Worm (Caenorhabditis elegans) whole organism, L1 larva: ENCODE results near the gene srlf-13.

ENCODE experiments used
- C04F5.9 ChIP-seq: sonication (generic microtip); optimal IDR thresholded peaks from 2 replicates; lab custom pipeline; 2016; ENCODE audit warnings: missing genetic modification characterization, missing compliant biosample characterization
- aha-1 ChIP-seq: fragments of 150-350 bp; optimal IDR thresholded peaks from 2 replicates; lab custom pipeline; 2014; ENCODE audit warnings: missing biosample characterization, missing genetic modification characterization
- alr-1 ChIP-seq: fragments of 200-800 bp; sonication (Bioruptor generic); optimal IDR thresholded peaks from 2 replicates; lab custom pipeline; 2018; ENCODE audit warnings: borderline replicate concordance, mild to moderate bottlenecking, missing genetic modification characterization, missing compliant biosample characterization
- blmp-1 ChIP-seq: fragments of 150-350 bp; optimal IDR thresholded peaks from 2 replicates; lab custom pipeline; 2014; ENCODE audit warnings: missing biosample characterization, missing genetic modification characterization
- ceh-82 ChIP-seq, 3 experiments: fragments of 150-350 bp in 1 of 3; sonication (generic microtip) in 2 of 3; optimal IDR thresholded peaks; 2 replicates each; lab custom pipeline; 2014 to 2017; ENCODE audit warnings: missing biosample characterization in 3 of 3, missing genetic modification characterization in 3 of 3
- ces-1 ChIP-seq: fragments of 150-350 bp; optimal IDR thresholded peaks from 2 replicates; lab custom pipeline; 2014; ENCODE audit warnings: missing biosample characterization, missing genetic modification reagents, missing genetic modification characterization
- dpl-1 ChIP-seq, 3 experiments: fragments of 150-350 bp in 2 of 3; sonication (generic microtip) in 1 of 3; optimal IDR thresholded peaks; 2 replicates each; lab custom pipeline; 2014 to 2017; ENCODE audit warnings: missing biosample characterization in 3 of 3, missing genetic modification characterization in 3 of 3, missing genetic modification reagents in 3 of 3
- dsc-1 ChIP-seq: sonication (generic microtip); optimal IDR thresholded peaks from 2 replicates; lab custom pipeline; 2016; ENCODE audit warnings: mild to moderate bottlenecking, missing genetic modification characterization, missing compliant biosample characterization
- efl-1 ChIP-seq, 4 experiments: fragments of 150-350 bp; optimal IDR thresholded peaks in 3 of 4; peaks in 1 of 4; 1 replicate in 1 of 4; 2 replicates in 3 of 4; lab custom pipeline; 2014; ENCODE audit warnings: missing biosample characterization in 2 of 4, missing genetic modification characterization in 2 of 4, missing genetic modification reagents in 2 of 4
- egl-13 ChIP-seq: sonication (generic microtip); optimal IDR thresholded peaks from 2 replicates; lab custom pipeline; 2016; ENCODE audit warnings: missing genotype, missing genetic modification reagents, missing genetic modification characterization, missing compliant biosample characterization
- elt-2 ChIP-seq: sonication (generic microtip); optimal IDR thresholded peaks from 2 replicates; lab custom pipeline; 2016; ENCODE audit warnings: missing genetic modification characterization, mild to moderate bottlenecking, inconsistent platforms, missing compliant biosample characterization, missing genetic modification reagents
- fkh-10 ChIP-seq: sonication (generic microtip); optimal IDR thresholded peaks from 2 replicates; lab custom pipeline; 2017; ENCODE audit warnings: missing biosample characterization, missing genetic modification reagents, missing genetic modification characterization
- fkh-8 ChIP-seq: sonication (generic microtip); optimal IDR thresholded peaks from 2 replicates; lab custom pipeline; 2016; ENCODE audit warnings: mild to moderate bottlenecking, missing genetic modification characterization, missing compliant biosample characterization
- grh-1 ChIP-seq: fragments of 200-800 bp; sonication (Bioruptor generic); IDR thresholded peaks from 2 replicates; pipeline ENCODE4 v1.3.6; 2022; ENCODE audit warnings: missing genetic modification reagents, missing genetic modification characterization, missing compliant biosample characterization
- hlh-17 ChIP-seq: fragments of 200-800 bp; sonication (Bioruptor generic); optimal IDR thresholded peaks from 2 replicates; lab custom pipeline; 2018; ENCODE audit warnings: missing genetic modification characterization, mild to moderate bottlenecking, missing compliant biosample characterization, moderate library complexity, borderline replicate concordance
- hpl-2 ChIP-seq: fragments of 150-350 bp; optimal IDR thresholded peaks from 2 replicates; lab custom pipeline; 2014; ENCODE audit warnings: missing biosample characterization, missing genetic modification reagents, missing genetic modification characterization
- irx-1 ChIP-seq: sonication (generic microtip); optimal IDR thresholded peaks from 2 replicates; lab custom pipeline; 2016; ENCODE audit warnings: missing genetic modification characterization, missing compliant biosample characterization
- isw-1 ChIP-seq: fragments of 200-800 bp; sonication (Bioruptor generic); IDR thresholded peaks from 2 replicates; pipeline ENCODE4 v1.3.6; 2022; ENCODE audit warnings: missing genetic modification characterization, missing compliant biosample characterization
- jun-1 ChIP-seq: fragments of 150-350 bp; optimal IDR thresholded peaks from 2 replicates; lab custom pipeline; 2014; ENCODE audit warnings: missing biosample characterization, missing genetic modification reagents, missing genetic modification characterization
- lin-13 ChIP-seq: fragments of 150-350 bp; optimal IDR thresholded peaks from 2 replicates; lab custom pipeline; 2014; ENCODE audit warnings: missing biosample characterization, missing genetic modification reagents, missing genetic modification characterization
- lin-14 ChIP-seq: fragments of 200-800 bp; sonication (Bioruptor generic); optimal IDR thresholded peaks from 2 replicates; lab custom pipeline; 2018; ENCODE audit warnings: mild to moderate bottlenecking, missing genetic modification characterization, moderate library complexity, missing compliant biosample characterization
- lin-35 ChIP-seq, 2 experiments: fragments of 150-350 bp; optimal IDR thresholded peaks; 2 replicates each; lab custom pipeline; 2014; ENCODE audit warnings: missing biosample characterization in 2 of 2, missing genetic modification characterization in 2 of 2, missing genetic modification reagents in 2 of 2
- lir-3 ChIP-seq: sonication (generic microtip); optimal IDR thresholded peaks from 2 replicates; lab custom pipeline; 2016; ENCODE audit warnings: mild to moderate bottlenecking, missing genetic modification characterization, moderate library complexity, missing compliant biosample characterization; ENCODE audit not compliant: poor library complexity
- lsy-2 ChIP-seq, 2 experiments: fragments of 150-350 bp; optimal IDR thresholded peaks; 2 replicates each; lab custom pipeline; 2014; ENCODE audit warnings: missing biosample characterization in 2 of 2, missing genetic modification characterization in 2 of 2
- mab-9 ChIP-seq: fragments of 200-800 bp; sonication (Bioruptor generic); IDR thresholded peaks from 2 replicates; pipeline ENCODE4 v1.3.6; 2022; ENCODE audit warnings: missing genetic modification reagents, missing genetic modification characterization, missing compliant biosample characterization
- mdl-1 ChIP-seq, 2 experiments: fragments of 150-350 bp; optimal IDR thresholded peaks; 2 replicates each; lab custom pipeline; 2014 to 2017; ENCODE audit warnings: missing biosample characterization in 2 of 2, missing genetic modification characterization in 2 of 2, inconsistent platforms in 1 of 2
- mep-1 ChIP-seq: fragments of 150-350 bp; optimal IDR thresholded peaks from 2 replicates; lab custom pipeline; 2014; ENCODE audit warnings: missing biosample characterization, missing genetic modification characterization
- nhr-19 ChIP-seq: fragments of 200-800 bp; sonication (Bioruptor generic); conservative IDR thresholded peaks from 2 replicates; pipeline ENCODE4 v1.3.6; 2022; ENCODE audit warnings: missing genetic modification characterization, missing compliant biosample characterization
- nhr-20 ChIP-seq: sonication (generic microtip); optimal IDR thresholded peaks from 2 replicates; lab custom pipeline; 2016; ENCODE audit warnings: mild to moderate bottlenecking, missing genetic modification characterization, missing compliant biosample characterization
- nhr-237 ChIP-seq: fragments of 150-350 bp; optimal IDR thresholded peaks from 2 replicates; lab custom pipeline; 2014; ENCODE audit warnings: missing biosample characterization, missing genetic modification characterization
- nhr-47 ChIP-seq: sonication (generic microtip); optimal IDR thresholded peaks from 2 replicates; lab custom pipeline; 2016; ENCODE audit warnings: mild to moderate bottlenecking, missing genetic modification characterization, moderate library complexity, missing compliant biosample characterization
- nhr-71 ChIP-seq: sonication (generic microtip); optimal IDR thresholded peaks from 2 replicates; lab custom pipeline; 2016; ENCODE audit warnings: mild to moderate bottlenecking, missing genetic modification characterization, moderate library complexity, missing compliant biosample characterization
- nhr-85 ChIP-seq: sonication (generic microtip); peaks from one replicate; lab custom pipeline; 2016; ENCODE audit warnings: missing genetic modification characterization, inconsistent platforms, missing compliant biosample characterization
- nhr-90 ChIP-seq: sonication (generic microtip); optimal IDR thresholded peaks from 2 replicates; lab custom pipeline; 2016; ENCODE audit warnings: mild to moderate bottlenecking, missing genetic modification characterization, missing compliant biosample characterization; ENCODE audit not compliant: poor library complexity
- pax-3 ChIP-seq: fragments of 200-800 bp; sonication (Bioruptor generic); optimal IDR thresholded peaks from 2 replicates; lab custom pipeline; 2018; ENCODE audit warnings: mild to moderate bottlenecking, missing genetic modification characterization, moderate library complexity, missing compliant biosample characterization
- pqm-1 ChIP-seq: sonication (generic microtip); optimal IDR thresholded peaks from 3 replicates; lab custom pipeline; 2017; ENCODE audit warnings: missing biosample characterization, missing genetic modification characterization
- rnt-1 ChIP-seq: sonication (generic microtip); optimal IDR thresholded peaks from 2 replicates; lab custom pipeline; 2016; ENCODE audit warnings: mild to moderate bottlenecking, missing genetic modification characterization, moderate library complexity, missing compliant biosample characterization
- skn-1 ChIP-seq: fragments of 150-350 bp; optimal IDR thresholded peaks from 2 replicates; lab custom pipeline; 2014; ENCODE audit warnings: missing biosample characterization, missing genetic modification characterization
- snpc-4 ChIP-seq: fragments of 150-350 bp; optimal IDR thresholded peaks from 2 replicates; lab custom pipeline; 2014; ENCODE audit warnings: missing biosample characterization, missing genetic modification characterization
- snu-23 ChIP-seq: sonication (generic microtip); optimal IDR thresholded peaks from 2 replicates; lab custom pipeline; 2016; ENCODE audit warnings: missing genetic modification characterization, missing compliant biosample characterization
- swsn-7 ChIP-seq: sonication (generic microtip); optimal IDR thresholded peaks from 2 replicates; lab custom pipeline; 2016; ENCODE audit warnings: missing genetic modification characterization, missing compliant biosample characterization
- tbx-2 ChIP-seq: sonication (generic microtip); optimal IDR thresholded peaks from 2 replicates; lab custom pipeline; 2016; ENCODE audit warnings: missing genetic modification characterization, missing compliant biosample characterization
- unc-62 ChIP-seq: fragments of 150-350 bp; optimal IDR thresholded peaks from 2 replicates; lab custom pipeline; 2014; ENCODE audit warnings: missing biosample characterization, missing genetic modification reagents, missing genetic modification characterization
- unc-86 ChIP-seq: sonication (generic microtip); optimal IDR thresholded peaks from 2 replicates; lab custom pipeline; 2016; ENCODE audit warnings: missing genetic modification characterization, missing compliant biosample characterization
- xbp-1 ChIP-seq: sonication (generic microtip); optimal IDR thresholded peaks from 2 replicates; lab custom pipeline; 2016; ENCODE audit warnings: missing genetic modification characterization, missing compliant biosample characterization
- zip-4 ChIP-seq: fragments of 200-800 bp; sonication (Bioruptor generic); optimal IDR thresholded peaks from 2 replicates; lab custom pipeline; 2018; ENCODE audit warnings: mild to moderate bottlenecking, missing genetic modification characterization, moderate library complexity, missing compliant biosample characterization
- ztf-4 ChIP-seq: fragments of 150-350 bp; optimal IDR thresholded peaks from 2 replicates; lab custom pipeline; 2014; ENCODE audit warnings: missing biosample characterization, missing genetic modification characterization

srlf-13 gene

ce11 chrIV:10896512-10896911, at the start of gene srlf-13:
TSS of gene srlf-13 (minus strand) at chrIV:10896612.
- TF ChIP-seq swsn-7: no peak
- TF ChIP-seq snpc-4 (tag; lab: Kevin White, UChicago): no peak

ce11 chrIV:10936906-10937540, 40.6 kb upstream of the srlf-13 start, which contains the start of gene fic-1:
TSS of gene fic-1 (plus strand) at chrIV:10937454.
- TF ChIP-seq xbp-1: peak; percentile 46
- TF ChIP-seq snpc-4 (tag; lab: Kevin White, UChicago): peak; percentile 13
- TF ChIP-seq mab-9 (GFP tag; lab: Robert Waterston, UW): no peak
- TF ChIP-seq ceh-82 (tag; optimal IDR thresholded peaks at IDR 0.05; lab: Kevin White, UChicago): peak; percentile 60 to 75 (median 63)
- TF ChIP-seq ces-1 (GFP tag; lab: Kevin White, UChicago): peak; percentile 96
- peak; percentile 60 to 74 for TF ChIP-seq lsy-2 (tag; optimal IDR thresholded peaks at IDR 0.05; lab: Kevin White, UChicago)
- peak; percentile 82 for TF ChIP-seq nhr-71
- peak; percentile 65 for TF ChIP-seq swsn-7
- peak; percentile 35 for TF ChIP-seq nhr-20
- peak; percentile 36 for TF ChIP-seq nhr-90 (tag; lab: Kevin White, UChicago)
- TF ChIP-seq nhr-85 (tag; lab: Kevin White, UChicago): peak; percentile 57
- TF ChIP-seq lin-13 (GFP tag; lab: Kevin White, UChicago): peak; percentile 14
- TF ChIP-seq mep-1 (tag; lab: Kevin White, UChicago): peak; percentile 65
- TF ChIP-seq zip-4: peak; percentile 6
- TF ChIP-seq nhr-237: peak; percentile 54
- TF ChIP-seq hpl-2 (GFP tag; lab: Kevin White, UChicago): no peak
- peak in 1 of 2 experiments; percentile 73 for TF ChIP-seq mdl-1 (tag; optimal IDR thresholded peaks at IDR 0.05; lab: Kevin White, UChicago)
- no peak for TF ChIP-seq aha-1 (tag; lab: Kevin White, UChicago)
- no peak for TF ChIP-seq elt-2 (tag; lab: Kevin White, UChicago)
- peak; percentile 75 for TF ChIP-seq fkh-10
- TF ChIP-seq irx-1 (tag; lab: Kevin White, UChicago): peak; percentile 57
- TF ChIP-seq tbx-2 (tag; lab: Kevin White, UChicago): peak; percentile 63
- TF ChIP-seq nhr-19 (GFP tag; lab: Robert Waterston, UW): peak; percentile 46
- TF ChIP-seq hlh-17 (GFP tag; lab: Kevin White, UChicago): no peak
- TF ChIP-seq jun-1: peak; percentile 16
- peak; percentile 51 to 61 for TF ChIP-seq lin-35 (GFP tag; optimal IDR thresholded peaks at IDR 0.05; lab: Kevin White, UChicago)
- TF ChIP-seq unc-86 (tag; lab: Kevin White, UChicago): peak; percentile 44
- peak; percentile 57 for TF ChIP-seq nhr-47
- TF ChIP-seq fkh-8 (tag; lab: Kevin White, UChicago): peak; percentile 84
- TF ChIP-seq isw-1 (GFP tag; lab: Robert Waterston, UW): peak; percentile 51
- TF ChIP-seq dsc-1 (tag; lab: Kevin White, UChicago): peak; percentile 52
- TF ChIP-seq dpl-1 (GFP tag; optimal IDR thresholded peaks at IDR 0.05; lab: Kevin White, UChicago): peak in 1 of 3 experiments; percentile 49
- peak; percentile 51 for TF ChIP-seq egl-13
- peak; percentile 64 for TF ChIP-seq snu-23
- TF ChIP-seq blmp-1: no peak
- peak; percentile 42 to 57 for TF ChIP-seq efl-1 (optimal IDR thresholded peaks at IDR 0.05; lab: Kevin White, UChicago)
- peak; percentile 19 to 52 for TF ChIP-seq efl-1 (GFP tag; optimal IDR thresholded peaks at IDR 0.05 in 1 of 2; lab: Kevin White, UChicago)
- TF ChIP-seq C04F5.9: no peak
- peak; percentile 35 for TF ChIP-seq lir-3 (tag; lab: Kevin White, UChicago)
- TF ChIP-seq pax-3 (tag; lab: Kevin White, UChicago): peak; percentile 5
- TF ChIP-seq alr-1 (tag; lab: Kevin White, UChicago): no peak
- peak; percentile 71 for TF ChIP-seq skn-1
- no peak for TF ChIP-seq grh-1 (GFP tag; lab: Robert Waterston, UW)
- no peak for TF ChIP-seq unc-62 (GFP tag; lab: Kevin White, UChicago)
- peak; percentile 96 for TF ChIP-seq lin-14 (GFP tag; lab: Kevin White, UChicago)
- peak; percentile 20 for TF ChIP-seq rnt-1
- no peak for TF ChIP-seq pqm-1
- TF ChIP-seq ztf-4 (tag; lab: Kevin White, UChicago): peak; percentile 61
